Fruit fly (Drosophila melanogaster): ENCODE results near the gene Rich.
A peak's percentile ranks its signal among the peaks of the same experiment; 100 is the strongest.

- TF ChIP-seq CG3032 (tag; optimal IDR thresholded peaks at IDR 0.05) (no peak), Gug (GFP tag; IDR thresholded peaks at IDR 0.05) (no peak), Eip78C (GFP tag) (peak; percentile 24), CG3919 (GFP tag; optimal IDR thresholded peaks at IDR 0.05) (no peak), Eip75B (GFP tag; optimal IDR thresholded peaks at IDR 0.05) (no peak), Ets96B (tag; optimal IDR thresholded peaks at IDR 0.05) (no peak), CG11294 (GFP tag; IDR thresholded peaks at IDR 0.05) (no peak), OdsH (GFP tag; optimal IDR thresholded peaks at IDR 0.05) (no peak), lz (GFP tag; optimal IDR thresholded peaks at IDR 0.05) (no peak), CG6792 (GFP tag; optimal IDR thresholded peaks at IDR 0.05) (no peak)
Measured at dm6 chr3L:22223071-22223470, 39.6 kb downstream of the Rich start.

Data from whole organism, prepupa.